Fruit fly (Drosophila melanogaster) S2 (cell line): ENCODE data around the gene mtd.

Source experiments
- CG8478 ChIP-seq: fragments of >200 bp; optimal IDR thresholded peaks from 2 replicates; lab custom pipeline; 2018
- CTCF ChIP-seq, 2 experiments: fragments of >200 bp; optimal IDR thresholded peaks; 2 replicates each; lab custom pipeline; 2018

mtd gene

DNA sequence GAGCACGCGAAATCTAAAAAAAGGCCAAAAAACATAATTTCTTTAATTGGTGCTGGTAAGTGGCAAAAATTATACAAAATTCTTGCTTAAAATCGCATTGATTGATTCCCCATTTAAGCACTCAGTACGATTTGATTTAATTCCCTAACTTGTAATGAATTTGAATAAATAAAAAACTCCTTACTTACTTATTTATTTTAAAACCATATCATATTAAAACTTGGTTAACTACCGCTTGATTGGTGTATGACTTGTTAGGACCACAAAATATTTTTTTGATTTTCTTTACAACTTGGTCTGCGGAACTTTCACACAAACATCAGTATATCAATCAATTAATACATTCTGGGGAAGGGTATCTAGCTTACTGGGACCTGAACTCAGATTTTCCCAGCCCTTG, 97.4 kb downstream of the mtd start, which contains the start of gene CG1113:
Gene CG1113 (plus strand): TSS at position 301 of the 400 bp plus-strand sequence.
- TF ChIP-seq CG8478 (lab: Kevin White, UChicago) (no peak), CTCF (optimal IDR thresholded peaks at IDR 0.05; lab: Kevin White, UChicago) (no peak)

DNA sequence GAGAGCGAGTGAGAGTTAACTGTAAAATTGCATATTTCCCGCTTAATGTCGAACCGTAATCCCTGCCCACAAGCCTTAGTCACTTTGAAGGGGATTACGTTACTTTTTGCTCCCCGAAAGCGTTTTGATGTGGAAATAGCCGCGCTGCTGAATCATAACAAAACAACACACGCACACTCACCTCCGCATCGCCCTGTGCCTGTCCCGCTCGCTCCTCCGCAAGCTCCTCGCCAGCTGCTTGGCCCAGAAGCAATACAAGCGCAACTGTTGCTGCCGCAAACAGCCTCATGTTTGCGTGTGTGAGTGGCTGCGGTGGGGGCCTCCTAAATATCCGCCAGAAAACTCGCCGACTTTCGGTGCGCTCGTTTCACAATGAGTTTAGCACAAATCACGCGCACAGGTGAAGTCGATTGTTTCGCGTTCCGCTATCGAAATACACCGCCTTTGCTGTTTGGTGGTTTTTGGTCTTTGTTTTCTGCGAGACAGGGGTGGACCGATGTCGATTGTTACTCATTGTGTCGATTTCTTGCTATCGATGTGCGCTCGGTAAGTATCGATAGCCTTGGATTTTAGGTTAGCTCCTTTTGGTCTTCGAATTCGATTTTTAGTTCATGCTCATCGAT, 98.9 kb downstream of the mtd start, which contains the start of gene CtsF:
Gene CtsF (minus strand): TSS at position 503 of the 623 bp plus-strand sequence.
- TF ChIP-seq CTCF (optimal IDR thresholded peaks at IDR 0.05; lab: Kevin White, UChicago) (no peak), CG8478 (lab: Kevin White, UChicago) (no peak)

DNA sequence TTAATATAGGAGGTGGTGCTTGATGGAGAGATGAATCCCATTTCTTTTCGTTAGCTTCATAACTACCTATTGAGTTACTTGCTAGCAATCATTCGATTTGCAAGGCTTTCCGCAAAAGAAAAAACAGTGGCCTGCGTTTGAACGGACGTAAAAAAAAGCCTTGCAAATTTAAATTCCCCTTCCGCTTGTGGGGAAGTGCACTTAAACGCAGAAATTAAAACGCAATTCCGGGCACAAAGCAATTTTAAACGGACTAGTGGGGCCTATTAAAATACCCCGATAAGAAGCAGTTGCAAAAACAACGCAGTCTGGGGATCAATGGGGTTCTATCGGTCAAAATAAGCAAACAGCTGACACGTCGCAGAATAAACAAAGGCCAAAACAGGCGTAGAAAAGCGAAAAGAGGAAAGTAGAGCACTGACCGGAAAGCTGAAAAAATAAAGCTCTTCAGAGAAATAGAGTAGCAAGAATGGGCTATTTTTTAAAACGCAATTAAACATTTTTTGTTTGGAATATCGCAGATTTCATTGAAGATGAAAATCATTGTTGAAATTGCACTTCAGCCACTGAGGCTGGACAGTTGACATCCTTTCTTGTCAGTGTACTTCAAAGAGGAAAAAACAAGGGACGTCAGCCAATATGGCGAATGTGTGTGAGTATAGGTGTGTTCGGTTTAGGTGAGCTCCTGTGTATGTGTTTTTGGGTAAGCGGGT, 99.6 kb downstream of the mtd start:
- TF ChIP-seq CTCF (optimal IDR thresholded peaks at IDR 0.05; lab: Kevin White, UChicago) (no peak), CG8478 (lab: Kevin White, UChicago) (no peak)

DNA sequence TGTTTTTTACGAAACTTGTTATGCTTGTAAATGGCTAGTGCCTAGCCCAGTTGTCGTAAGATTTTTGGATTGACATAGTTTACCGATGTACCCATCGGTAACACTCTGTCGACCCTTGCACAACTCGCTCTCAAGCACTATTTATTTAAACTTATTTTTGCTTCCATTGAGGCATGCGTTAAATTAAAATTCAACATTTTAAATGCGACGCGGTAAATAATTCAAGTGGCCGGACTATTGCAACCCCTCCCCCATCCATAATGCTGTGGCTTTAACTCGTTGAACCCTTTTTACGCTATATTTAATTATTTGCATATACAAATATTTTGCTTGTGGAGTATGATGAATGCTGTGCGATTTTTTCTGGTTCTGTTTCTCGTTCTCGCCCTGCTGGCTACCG, 100.9 kb downstream of the mtd start:
- no peak for TF ChIP-seq CTCF (optimal IDR thresholded peaks at IDR 0.05; lab: Kevin White, UChicago)
- TF ChIP-seq CG8478 (lab: Kevin White, UChicago), result no peak

DNA sequence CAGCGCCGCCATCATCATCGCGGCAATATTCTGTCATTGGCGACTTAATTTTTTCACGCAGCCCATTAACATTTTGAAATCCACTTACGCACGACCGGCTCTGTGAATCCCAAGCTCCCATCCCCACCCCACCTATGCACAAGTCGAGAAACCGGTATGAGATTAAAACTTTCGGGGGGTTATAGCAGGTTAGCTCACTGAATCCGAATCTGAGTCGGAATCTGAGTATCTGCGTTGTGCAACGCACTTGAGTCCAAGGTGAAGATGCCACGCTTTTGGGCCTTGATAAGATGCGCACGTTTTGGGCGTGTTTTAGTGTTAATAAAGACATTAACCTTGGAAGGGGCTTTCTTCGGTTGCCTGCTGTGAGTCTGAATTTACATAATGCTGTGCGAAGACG, 103.3 kb downstream of the mtd start:
- TF ChIP-seq CTCF (optimal IDR thresholded peaks at IDR 0.05; lab: Kevin White, UChicago) (no peak), CG8478 (lab: Kevin White, UChicago) (no peak)

DNA sequence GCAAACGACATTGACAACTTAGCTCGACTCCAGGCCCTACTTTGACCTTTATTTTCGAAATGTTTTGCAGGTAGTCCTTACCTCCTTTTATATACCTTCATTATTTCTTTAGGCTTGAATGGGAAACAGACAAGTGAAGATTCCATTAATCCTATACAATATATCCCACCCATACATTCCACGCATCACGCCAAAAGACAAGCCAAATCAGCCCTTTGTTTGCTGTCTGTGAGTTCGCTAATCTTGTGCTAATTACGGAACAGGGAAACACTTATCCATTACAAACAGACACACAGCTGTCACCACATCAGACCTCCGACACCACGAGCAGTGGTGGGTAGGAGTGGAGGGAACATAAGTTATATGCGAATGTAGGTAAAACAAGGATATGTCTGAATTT, 109.5 kb downstream of the mtd start, which contains the start of gene CG33293:
Gene CG33293 (minus strand): TSS at position 15 of the 400 bp plus-strand sequence.
- no peak for TF ChIP-seq CG8478 (lab: Kevin White, UChicago)
- TF ChIP-seq CTCF (optimal IDR thresholded peaks at IDR 0.05; lab: Kevin White, UChicago), result no peak

DNA sequence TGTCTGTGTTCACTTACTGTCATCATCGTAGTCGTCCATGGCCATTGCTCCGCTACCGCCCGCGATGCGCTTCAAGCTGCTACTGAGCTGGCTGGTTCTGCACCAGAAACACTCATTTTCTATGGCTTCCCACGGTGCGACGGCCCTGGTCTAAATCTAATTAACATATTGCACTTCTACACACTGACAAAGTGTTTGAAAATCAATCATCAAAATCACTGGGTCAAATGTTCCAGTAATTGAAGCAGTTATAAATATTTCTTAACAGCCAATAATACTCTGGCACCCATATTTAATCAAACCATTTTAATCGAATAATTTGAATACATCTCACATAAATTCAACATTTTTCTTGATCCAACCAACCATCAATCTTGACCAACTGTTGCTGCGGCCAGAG, 113.0 kb downstream of the mtd start, which contains the start of gene rtp:
Gene rtp (minus strand): TSS at position 101 of the 400 bp plus-strand sequence.
- TF ChIP-seq CTCF (optimal IDR thresholded peaks at IDR 0.05; lab: Kevin White, UChicago) (no peak), CG8478 (lab: Kevin White, UChicago) (no peak)

DNA sequence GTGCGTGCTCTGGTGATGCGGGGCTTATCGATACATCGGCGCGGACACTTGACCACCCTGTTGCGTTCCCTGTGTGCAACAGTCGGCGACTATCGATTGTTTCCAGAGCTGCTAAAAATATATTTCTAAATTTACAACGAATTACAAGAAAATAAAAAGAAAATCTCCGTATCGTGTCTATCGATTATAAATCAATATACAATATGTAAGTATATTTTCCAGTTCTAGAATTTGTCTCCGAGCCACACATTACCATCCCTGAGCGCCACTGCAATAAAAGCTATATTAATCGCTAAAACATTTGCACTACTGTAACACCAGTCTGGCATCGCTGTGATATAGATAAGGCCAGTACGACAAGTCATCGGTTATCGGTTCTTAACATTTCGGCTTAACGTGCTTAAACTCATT, 118.0 kb downstream of the mtd start, which contains the start of the genes Kat60 and Mms19:
Gene Kat60 (minus strand): TSS at position 13 of the 411 bp plus-strand sequence.
Gene Mms19 (plus strand): TSS at position 347 of the 411 bp plus-strand sequence.
- TF ChIP-seq CTCF (optimal IDR thresholded peaks at IDR 0.05; lab: Kevin White, UChicago), result peak in 1 of 2 experiments; percentile 2
- TF ChIP-seq CG8478 (lab: Kevin White, UChicago), result no peak

DNA sequence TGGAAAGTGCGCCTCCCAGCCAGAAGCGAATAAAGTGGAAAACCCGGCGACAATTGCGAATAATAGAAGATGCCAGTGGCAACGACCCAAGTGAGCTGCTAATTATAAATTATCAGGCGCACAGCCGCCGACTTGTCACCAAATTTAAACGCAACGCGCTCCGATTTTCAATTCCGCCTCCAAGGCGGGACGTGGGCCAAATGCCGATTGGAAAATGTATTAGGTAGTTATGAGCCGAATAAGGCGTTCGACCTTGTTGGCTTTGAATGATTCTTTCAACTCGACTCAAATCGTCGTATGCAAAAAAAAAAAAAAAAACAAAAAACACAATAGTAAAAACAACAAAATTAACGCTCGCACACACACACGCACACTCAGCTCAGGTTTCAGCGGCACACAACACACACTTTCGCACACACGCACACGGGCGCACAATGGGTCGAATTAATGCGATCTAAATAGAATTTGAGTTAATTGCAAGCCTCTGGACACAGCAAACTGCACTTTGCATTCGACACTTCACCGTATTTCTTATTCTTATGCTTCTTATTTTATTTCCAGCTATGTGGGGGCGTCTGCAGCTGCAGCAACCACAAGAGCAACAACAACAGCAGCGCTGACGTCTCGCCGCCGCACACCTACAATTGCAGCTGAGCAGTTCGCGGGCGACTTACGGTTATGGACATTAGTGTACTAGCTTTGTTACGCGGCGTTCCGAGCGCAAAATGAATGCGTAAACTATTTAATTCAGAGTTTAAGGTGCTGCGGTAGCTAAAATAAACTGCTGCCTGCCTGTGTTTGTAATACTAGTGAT, 118.7 kb downstream of the mtd start:
- no peak for TF ChIP-seq CTCF (optimal IDR thresholded peaks at IDR 0.05; lab: Kevin White, UChicago)
- TF ChIP-seq CG8478 (lab: Kevin White, UChicago), result no peak

DNA sequence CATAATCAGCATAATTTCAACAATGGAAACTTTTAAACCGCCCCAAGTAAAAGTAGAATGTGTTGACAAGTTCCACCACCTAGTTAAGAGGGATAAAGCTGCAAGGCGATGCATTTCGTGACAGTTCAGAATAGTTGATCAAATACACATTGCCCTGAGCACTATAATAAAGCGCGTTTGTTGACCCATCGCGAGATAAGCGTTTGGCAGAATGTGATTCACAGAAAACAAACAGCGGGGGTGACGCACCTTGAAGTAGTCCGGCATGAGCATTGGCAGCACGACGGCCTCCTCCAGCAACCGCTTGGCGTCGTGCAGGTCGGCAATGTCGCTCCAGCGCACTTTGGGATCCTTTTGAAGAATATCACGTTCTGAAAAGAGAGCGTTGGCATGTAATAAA, 120.8 kb downstream of the mtd start:
- TF ChIP-seq CTCF (optimal IDR thresholded peaks at IDR 0.05; lab: Kevin White, UChicago), result no peak
- no peak for TF ChIP-seq CG8478 (lab: Kevin White, UChicago)

DNA sequence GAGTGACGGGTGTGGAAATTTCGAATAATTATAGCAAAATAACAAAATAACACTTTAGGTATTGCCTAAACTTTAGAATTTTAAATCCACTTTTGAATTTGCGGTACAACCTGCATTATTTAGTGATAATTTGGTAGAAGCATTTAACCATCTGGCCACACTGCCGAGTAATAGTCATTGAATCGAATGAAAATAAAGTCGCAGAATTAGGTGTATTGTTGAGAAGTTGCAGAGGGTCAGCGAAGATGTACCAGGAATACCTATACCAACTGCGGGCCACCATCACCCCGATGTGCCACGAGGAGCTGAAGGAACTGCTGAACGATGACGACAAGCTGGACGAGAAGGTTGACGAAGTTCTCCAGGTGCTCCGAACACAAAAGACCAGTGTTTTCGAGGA, 124.2 kb downstream of the mtd start, which contains the start of gene Vps37B:
Gene Vps37B (plus strand): TSS at position 134 of the 400 bp plus-strand sequence.
- TF ChIP-seq CG8478 (lab: Kevin White, UChicago) (no peak), CTCF (optimal IDR thresholded peaks at IDR 0.05; lab: Kevin White, UChicago) (no peak)

DNA sequence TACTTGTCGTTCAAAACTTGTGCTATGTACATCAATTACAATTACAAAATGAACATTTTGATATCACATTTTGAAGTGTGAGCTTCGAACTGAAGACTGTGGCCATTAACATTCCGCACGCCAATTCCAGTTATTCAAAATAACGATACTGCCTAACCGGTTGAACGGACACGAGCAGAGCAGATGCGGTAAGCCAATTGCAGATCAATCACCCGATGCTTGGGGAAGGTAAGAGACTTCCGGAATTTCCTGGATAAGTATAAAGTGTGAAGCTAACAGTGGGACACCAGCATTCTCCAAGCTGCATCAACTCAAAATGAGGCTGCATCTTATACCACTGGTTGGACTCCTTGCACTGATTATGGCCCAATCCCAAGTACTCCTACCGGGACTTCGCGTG, 126.4 kb downstream of the mtd start, which contains the start of gene CG14664:
Gene CG14664 (plus strand): TSS at position 301 of the 400 bp plus-strand sequence.
- TF ChIP-seq CTCF (optimal IDR thresholded peaks at IDR 0.05; lab: Kevin White, UChicago) (no peak), CG8478 (lab: Kevin White, UChicago) (no peak)

DNA sequence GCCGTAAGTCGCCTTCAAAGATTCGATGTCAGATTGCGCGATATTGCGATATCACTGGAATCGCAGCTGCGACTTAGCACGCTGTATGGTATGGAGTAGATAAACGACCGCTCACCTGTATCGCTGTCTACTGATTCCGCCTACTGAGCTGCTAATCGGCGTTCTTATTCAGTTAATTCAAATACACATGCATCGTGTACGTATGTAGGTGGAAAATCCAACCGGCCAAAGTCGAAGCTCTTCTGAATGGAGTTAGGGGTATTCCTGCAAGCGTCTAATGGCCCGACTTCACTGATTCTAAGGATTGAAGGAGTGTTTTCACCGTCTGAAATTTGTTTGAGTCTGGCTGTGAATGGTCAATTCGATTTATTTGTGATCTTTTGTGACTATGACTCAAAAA, 127.1 kb downstream of the mtd start, which contains the start of gene CG2604:
Gene CG2604 (minus strand): TSS at position 231 of the 400 bp plus-strand sequence.
- TF ChIP-seq CG8478 (lab: Kevin White, UChicago), result no peak
- no peak for TF ChIP-seq CTCF (optimal IDR thresholded peaks at IDR 0.05; lab: Kevin White, UChicago)
